Fruit fly (Drosophila melanogaster) whole organism, pupa: Measurements from ENCODE around the gene CG8202.

Experiments used
- CG10348 ChIP-seq: fragments of 200-800 bp; sonication (Bioruptor generic); IDR thresholded peaks from 2 replicates; pipeline ENCODE4 v1.3.6; 2022; ENCODE audit warnings: missing biosample characterization, missing genetic modification characterization
- CG12605 ChIP-seq: fragments of 200-800 bp; sonication (Bioruptor generic); IDR thresholded peaks from 2 replicates; pipeline ENCODE4 v1.3.6; 2022; ENCODE audit warnings: missing biosample characterization, missing genetic modification characterization
- CG13204 ChIP-seq: fragments of 200-800 bp; sonication (Bioruptor generic); optimal IDR thresholded peaks from 2 replicates; lab custom pipeline; 2018; ENCODE audit warnings: missing biosample characterization, mild to moderate bottlenecking, missing genetic modification characterization, moderate library complexity
- CG14655 ChIP-seq: fragments of 200-800 bp; sonication (Bioruptor generic); optimal IDR thresholded peaks from 3 replicates; lab custom pipeline; 2017; ENCODE audit warnings: mild to moderate bottlenecking, missing biosample characterization, missing genetic modification reagents, missing genetic modification characterization
- CG15710 ChIP-seq: fragments of 200-800 bp; sonication (Bioruptor generic); optimal IDR thresholded peaks from 2 replicates; lab custom pipeline; 2018; ENCODE audit warnings: missing biosample characterization, mild to moderate bottlenecking, missing genetic modification characterization, moderate library complexity
- CG17806 ChIP-seq: fragments of 200-800 bp; sonication (Bioruptor generic); optimal IDR thresholded peaks from 2 replicates; lab custom pipeline; 2018; ENCODE audit warnings: missing biosample characterization, mild to moderate bottlenecking, missing genetic modification characterization, moderate library complexity
- CG32121 ChIP-seq: fragments of 200-800 bp; sonication (Bioruptor generic); IDR thresholded peaks from 2 replicates; pipeline ENCODE4 v1.3.6; 2022; ENCODE audit warnings: missing biosample characterization, missing genetic modification characterization
- CG34367 ChIP-seq: fragments of 200-800 bp; sonication (Bioruptor generic); optimal IDR thresholded peaks from 2 replicates; lab custom pipeline; 2018; ENCODE audit warnings: missing biosample characterization, mild to moderate bottlenecking, missing genetic modification characterization
- CG4496 ChIP-seq: fragments of 200-800 bp; sonication (Bioruptor generic); IDR thresholded peaks from 3 replicates; pipeline ENCODE4 v1.3.6; 2022; ENCODE audit warnings: missing biosample characterization, missing genetic modification characterization
- CG8159 ChIP-seq: fragments of 200-800 bp; sonication (Bioruptor generic); optimal IDR thresholded peaks from 3 replicates; lab custom pipeline; 2018; ENCODE audit warnings: missing biosample characterization, mild to moderate bottlenecking, missing genetic modification characterization, moderate library complexity
- CG8301 ChIP-seq: fragments of 200-800 bp; sonication (Bioruptor generic); optimal IDR thresholded peaks from 2 replicates; lab custom pipeline; 2018; ENCODE audit warnings: missing biosample characterization, mild to moderate bottlenecking, missing genetic modification characterization
- CG9948 ChIP-seq: fragments of 200-800 bp; sonication (Bioruptor generic); optimal IDR thresholded peaks from 2 replicates; lab custom pipeline; 2018; ENCODE audit warnings: missing biosample characterization, mild to moderate bottlenecking, missing genetic modification characterization, moderate library complexity
- D1 ChIP-seq: fragments of 200-800 bp; sonication (Bioruptor generic); optimal IDR thresholded peaks from 2 replicates; lab custom pipeline; 2018; ENCODE audit warnings: missing biosample characterization, mild to moderate bottlenecking, missing genetic modification characterization, moderate library complexity
- EcR ChIP-seq: fragments of 200-800 bp; sonication (Bioruptor generic); optimal IDR thresholded peaks from 3 replicates; lab custom pipeline; 2019; ENCODE audit warnings: missing biosample characterization, missing genetic modification characterization, mild to moderate bottlenecking, moderate library complexity, missing genetic modification reagents
- Ets98B ChIP-seq: fragments of 200-800 bp; sonication (Bioruptor generic); IDR thresholded peaks from 2 replicates; pipeline ENCODE4 v1.3.6; 2022; ENCODE audit warnings: missing biosample characterization, missing genetic modification characterization
- Pif1A ChIP-seq: fragments of 200-800 bp; sonication (Bioruptor generic); optimal IDR thresholded peaks from 3 replicates; lab custom pipeline; 2016; ENCODE audit warnings: missing biosample characterization, missing genetic modification characterization
- Pif1B ChIP-seq: fragments of 200-800 bp; sonication (Bioruptor generic); optimal IDR thresholded peaks from 3 replicates; lab custom pipeline; 2016; ENCODE audit warnings: missing biosample characterization, missing genetic modification characterization
- Snoo ChIP-seq: fragments of 200-800 bp; sonication (Bioruptor generic); optimal IDR thresholded peaks from 3 replicates; lab custom pipeline; 2017; ENCODE audit warnings: missing biosample characterization, mild to moderate bottlenecking, missing genetic modification characterization, inconsistent platforms
- fd96Ca ChIP-seq: fragments of 200-800 bp; sonication (Bioruptor generic); IDR thresholded peaks from 3 replicates; pipeline ENCODE4 v1.3.6; 2022; ENCODE audit warnings: missing biosample characterization, missing genetic modification characterization
- gl ChIP-seq: fragments of 200-800 bp; sonication (Bioruptor generic); optimal IDR thresholded peaks from 2 replicates; lab custom pipeline; 2018; ENCODE audit warnings: missing biosample characterization, mild to moderate bottlenecking, missing genetic modification characterization
- rn ChIP-seq: fragments of 200-800 bp; sonication (Bioruptor generic); IDR thresholded peaks from 2 replicates; pipeline ENCODE4 v1.3.6; 2022; ENCODE audit warnings: missing biosample characterization, missing genetic modification characterization

The CG8202 gene

DNA sequence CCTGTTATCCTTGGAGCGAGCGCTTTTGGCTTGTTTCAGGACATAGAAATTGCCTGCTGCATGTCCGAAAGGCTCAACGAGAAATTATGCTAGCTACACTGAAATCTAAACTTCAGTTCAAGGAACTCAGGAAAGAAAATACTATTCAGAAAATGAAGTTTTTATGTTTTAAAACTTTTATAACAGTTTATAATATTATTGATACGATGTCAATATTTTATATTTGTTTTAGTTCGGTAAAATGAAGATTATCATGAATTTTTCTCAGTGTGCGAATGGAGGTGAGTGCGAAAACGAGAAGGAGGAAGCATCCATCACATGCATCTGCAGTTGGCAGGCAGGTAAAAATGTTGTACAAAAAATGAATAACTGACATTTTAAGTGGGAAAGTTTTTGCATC, 14.5 kb downstream of the CG8202 start:
- peak; percentile 73 for TF ChIP-seq Ets98B (GFP tag; lab: Robert Waterston, UW)
- TF ChIP-seq CG34367: peak; percentile 68
- TF ChIP-seq CG10348: no peak
- TF ChIP-seq CG4496 (GFP tag; lab: Robert Waterston, UW): peak; percentile 87
- TF ChIP-seq Snoo: peak; percentile 80
- TF ChIP-seq CG14655 (GFP tag; lab: Kevin White, UChicago): peak; percentile 72
- TF ChIP-seq CG8159: peak; percentile 86
- TF ChIP-seq gl (tag; lab: Kevin White, UChicago): peak; percentile 42
- peak; percentile 78 for TF ChIP-seq CG9948 (tag; lab: Kevin White, UChicago)
- 0 out of 2 replicates have a peak, but pooled peaks have one; percentile 28 for TF ChIP-seq rn
- peak; percentile 52 for TF ChIP-seq fd96Ca (GFP tag; lab: Robert Waterston, UW)
- peak; percentile 77 for TF ChIP-seq CG15710 (tag; lab: Kevin White, UChicago)
- no peak for TF ChIP-seq EcR (GFP tag; lab: Kevin White, UChicago)
- TF ChIP-seq Pif1A (GFP tag; lab: Kevin White, UChicago): peak; percentile 95
- peak; percentile 56 for TF ChIP-seq D1 (tag; lab: Kevin White, UChicago)
- peak; percentile 79 for TF ChIP-seq CG17806 (tag; lab: Kevin White, UChicago)
- peak; percentile 76 for TF ChIP-seq CG8301 (tag; lab: Kevin White, UChicago)
- peak; percentile 84 for TF ChIP-seq CG12605 (GFP tag; lab: Robert Waterston, UW)
- TF ChIP-seq Pif1B (GFP tag; lab: Kevin White, UChicago): peak; percentile 92
- peak; percentile 6 for TF ChIP-seq CG13204
- peak; percentile 84 for TF ChIP-seq CG32121 (GFP tag; lab: Robert Waterston, UW)

DNA sequence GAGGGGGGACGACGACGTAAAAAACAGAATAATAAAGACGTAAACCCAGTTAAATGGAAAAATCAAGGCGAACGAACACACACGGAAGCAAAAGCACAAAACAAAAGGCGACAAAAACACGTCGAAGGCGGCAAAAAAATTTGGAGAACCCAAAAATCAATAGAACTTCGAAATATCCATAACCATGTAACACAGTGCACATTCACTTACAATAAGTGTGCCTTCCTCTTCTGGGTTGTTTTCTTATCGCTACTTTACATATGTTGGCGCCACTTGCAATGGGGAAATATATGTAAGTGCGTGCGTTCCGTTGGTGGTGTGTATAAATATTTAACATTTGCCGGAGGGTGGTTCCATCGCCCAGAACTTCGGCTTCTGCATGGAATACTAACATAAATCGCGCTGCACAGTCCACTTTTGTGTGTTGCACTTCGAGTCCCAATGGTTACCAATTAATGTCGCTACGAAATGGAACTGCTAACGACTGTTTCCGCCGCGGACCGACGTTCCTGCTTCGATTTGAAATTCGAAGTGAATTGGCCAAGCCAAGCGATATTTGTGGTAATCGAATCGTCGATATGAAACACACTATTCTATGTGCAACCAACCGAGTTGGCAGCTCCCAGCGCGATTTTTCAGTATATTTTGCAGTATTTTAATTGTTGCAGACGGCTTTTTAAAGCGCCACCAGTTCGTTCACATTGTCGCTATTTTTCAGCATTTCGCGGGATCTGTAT, 15.4 kb downstream of the CG8202 start, which contains the start of the genes CG9801 and Nasp:
Gene CG9801, minus strand, starts transcription at position 542 of the 737 bp plus-strand sequence.
Gene Nasp, plus strand, starts transcription at position 665 of the 737 bp plus-strand sequence.
- TF ChIP-seq CG17806 (tag; lab: Kevin White, UChicago) (no peak), CG10348 (no peak), CG32121 (GFP tag; lab: Robert Waterston, UW) (no peak), Snoo (peak; percentile 21), Pif1A (GFP tag; lab: Kevin White, UChicago) (peak; percentile 18), D1 (tag; lab: Kevin White, UChicago) (no peak), rn (no peak), CG8301 (tag; lab: Kevin White, UChicago) (no peak), CG4496 (GFP tag; lab: Robert Waterston, UW) (no peak), CG12605 (GFP tag; lab: Robert Waterston, UW) (0 out of 2 replicates have a peak, but pooled peaks have one; percentile 6), gl (tag; lab: Kevin White, UChicago) (no peak), CG15710 (tag; lab: Kevin White, UChicago) (no peak), Ets98B (GFP tag; lab: Robert Waterston, UW) (peak; percentile 17; the same call in 1 of the 2 replicates), CG14655 (GFP tag; lab: Kevin White, UChicago) (no peak), CG13204 (no peak), CG34367 (no peak), fd96Ca (GFP tag; lab: Robert Waterston, UW) (no peak; the same call in 2 of the 3 replicates), EcR (GFP tag; lab: Kevin White, UChicago) (no peak), Pif1B (GFP tag; lab: Kevin White, UChicago) (no peak), CG9948 (tag; lab: Kevin White, UChicago) (peak; percentile 2), CG8159 (no peak)

DNA sequence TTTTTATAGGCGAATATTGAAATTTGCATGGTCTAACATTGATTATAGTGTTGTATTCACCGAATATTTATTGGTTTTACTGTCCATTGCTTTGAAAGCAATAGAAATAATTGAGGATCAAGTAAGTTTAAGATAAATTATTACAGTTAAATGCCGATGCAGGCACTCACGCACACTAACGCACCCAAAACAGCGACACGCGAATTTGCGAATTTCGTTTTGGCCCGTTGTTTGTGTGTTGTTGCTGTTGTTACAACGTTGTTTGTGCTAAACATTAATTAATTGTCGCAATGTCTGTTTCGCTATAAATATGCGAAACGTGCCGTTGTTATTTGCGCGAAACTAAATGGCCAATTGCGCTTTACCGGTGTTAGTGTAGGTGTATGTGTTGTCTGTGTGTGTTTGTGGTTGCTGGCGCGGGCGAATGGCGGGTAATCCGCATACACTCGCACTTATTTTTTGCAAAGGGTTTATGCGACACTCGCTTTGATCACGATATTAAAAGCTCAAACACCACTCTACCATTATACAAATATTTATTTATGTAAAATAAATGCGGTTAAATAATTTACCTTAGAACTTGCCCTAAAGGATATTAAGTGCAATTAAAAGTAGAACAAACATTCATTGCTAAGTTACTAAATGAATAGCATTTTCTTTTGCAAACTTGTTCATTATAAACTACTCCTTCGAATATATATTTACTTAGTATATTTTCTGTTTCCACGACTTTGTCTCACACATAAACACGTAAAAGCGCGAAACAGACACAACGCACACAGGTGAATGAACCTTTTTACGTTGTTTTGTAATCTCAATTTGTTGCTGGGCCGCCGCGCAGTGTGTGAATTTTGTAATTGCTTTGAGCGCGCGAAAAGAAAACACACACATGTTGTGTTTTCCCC, 16.2 kb downstream of the CG8202 start:
- peak; percentile 32 for TF ChIP-seq D1 (tag; lab: Kevin White, UChicago)
- peak; percentile 77 for TF ChIP-seq CG15710 (tag; lab: Kevin White, UChicago)
- TF ChIP-seq CG10348: 0 out of 2 replicates have a peak, but pooled peaks have one; percentile 40
- peak; percentile 58; the same call in 2 of the 3 replicates for TF ChIP-seq fd96Ca (GFP tag; lab: Robert Waterston, UW)
- TF ChIP-seq CG12605 (GFP tag; lab: Robert Waterston, UW): peak; percentile 42; the same call in 1 of the 2 replicates
- peak; percentile 83 for TF ChIP-seq CG32121 (GFP tag; lab: Robert Waterston, UW)
- peak; percentile 83 for TF ChIP-seq Snoo
- TF ChIP-seq gl (tag; lab: Kevin White, UChicago): peak; percentile 1
- peak; percentile 68 for TF ChIP-seq Ets98B (GFP tag; lab: Robert Waterston, UW)
- TF ChIP-seq CG8159: peak; percentile 79
- TF ChIP-seq CG9948 (tag; lab: Kevin White, UChicago): no peak
- TF ChIP-seq rn: peak; percentile 40
- TF ChIP-seq Pif1A (GFP tag; lab: Kevin White, UChicago): peak; percentile 96
- TF ChIP-seq EcR (GFP tag; lab: Kevin White, UChicago): peak; percentile 94
- TF ChIP-seq CG14655 (GFP tag; lab: Kevin White, UChicago): peak; percentile 77
- peak; percentile 72 for TF ChIP-seq CG8301 (tag; lab: Kevin White, UChicago)
- peak; percentile 40 for TF ChIP-seq CG13204
- TF ChIP-seq Pif1B (GFP tag; lab: Kevin White, UChicago): peak; percentile 94
- TF ChIP-seq CG4496 (GFP tag; lab: Robert Waterston, UW): peak; percentile 75; the same call in 2 of the 3 replicates
- peak; percentile 64 for TF ChIP-seq CG17806 (tag; lab: Kevin White, UChicago)
- TF ChIP-seq CG34367: peak; percentile 71

DNA sequence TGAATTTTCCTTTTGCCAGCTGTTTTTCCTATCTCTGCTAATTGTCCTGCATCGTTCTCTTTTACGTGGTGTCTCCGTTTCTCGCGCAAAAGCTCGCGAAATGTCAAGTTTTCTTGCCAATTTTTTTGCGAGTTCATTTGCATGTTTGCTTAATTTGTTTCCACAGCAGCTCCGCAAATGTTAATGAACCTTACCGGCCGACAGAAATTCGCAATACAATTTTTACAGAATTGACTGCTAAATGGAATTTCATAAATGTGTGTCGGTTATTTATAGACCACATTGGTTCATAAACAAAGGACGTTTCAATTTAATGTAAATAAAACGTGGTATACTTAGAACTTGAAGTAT, 16.9 kb downstream of the CG8202 start:
- TF ChIP-seq CG8301 (tag; lab: Kevin White, UChicago) (no peak), CG12605 (GFP tag; lab: Robert Waterston, UW) (no peak), CG8159 (no peak), CG4496 (GFP tag; lab: Robert Waterston, UW) (no peak), Pif1B (GFP tag; lab: Kevin White, UChicago) (no peak), Pif1A (GFP tag; lab: Kevin White, UChicago) (no peak), CG17806 (tag; lab: Kevin White, UChicago) (no peak), Snoo (no peak), CG14655 (GFP tag; lab: Kevin White, UChicago) (no peak), rn (no peak), CG9948 (tag; lab: Kevin White, UChicago) (no peak)
